Worm (Caenorhabditis elegans): ENCODE results near the gene mtre-1.

DNA sequence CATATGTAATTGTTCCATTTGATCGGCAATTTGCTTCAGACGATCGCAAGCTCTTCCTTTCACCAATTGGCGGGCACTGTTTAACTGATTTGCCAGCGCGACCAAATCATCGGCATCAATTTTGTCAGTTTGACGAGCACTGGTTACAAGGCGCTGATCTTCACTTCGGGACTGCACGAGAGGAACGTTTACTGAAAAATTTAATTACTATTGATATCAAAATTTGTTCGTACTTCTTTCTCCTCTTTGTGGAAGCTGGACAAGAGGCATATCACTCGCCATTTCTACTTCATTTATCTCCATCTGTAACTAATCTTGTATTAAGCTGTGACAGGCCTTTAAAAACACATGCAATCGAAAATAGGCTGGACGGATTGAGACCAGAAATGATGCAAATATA, 12.5 kb downstream of the mtre-1 start, which contains the start of gene C08B11.9:
- TF ChIP-seq tag-97 (GFP tag; IDR thresholded peaks at IDR 0.05) (no peak), hlh-11 (tag; optimal IDR thresholded peaks at IDR 0.05) (no peak), spr-3 (GFP tag; optimal IDR thresholded peaks at IDR 0.05) (no peak), fos-1 (tag; optimal IDR thresholded peaks at IDR 0.05) (no peak), ceh-32 (tag; optimal IDR thresholded peaks at IDR 0.05; ENCODE audit: poor library complexity) (no peak), dve-1 (tag; optimal IDR thresholded peaks at IDR 0.05; ENCODE audit: insufficient read depth) (no peak), D1046.2 (GFP tag; IDR thresholded peaks at IDR 0.05) (no peak), jun-1 (tag; optimal IDR thresholded peaks at IDR 0.05) (no peak)

Measured in whole organism, L4 larva.